Fruit fly (Drosophila melanogaster) whole organism, wandering third instar larva: ENCODE measurements around the gene Sid.

ENCODE experiments used
- Abd-B ChIP-seq: fragments of >200 bp; optimal IDR thresholded peaks from 2 replicates; lab custom pipeline; 2017; ENCODE audit warnings: missing biosample characterization, missing genetic modification characterization
- CG32264 ChIP-seq: fragments of 200-800 bp; sonication (Bioruptor generic); optimal IDR thresholded peaks from 2 replicates; lab custom pipeline; 2016; ENCODE audit warnings: missing biosample characterization, missing genetic modification characterization
- CrebA ChIP-seq: fragments of 200-800 bp; sonication (Bioruptor generic); optimal IDR thresholded peaks from 2 replicates; lab custom pipeline; 2016; ENCODE audit warnings: missing biosample characterization, mild to moderate bottlenecking, missing genetic modification characterization, borderline replicate concordance
- Dfd ChIP-seq: fragments of >200 bp; optimal IDR thresholded peaks from 2 replicates; lab custom pipeline; 2017; ENCODE audit warnings: missing biosample characterization, missing genetic modification characterization
- Dif ChIP-seq: fragments of 200-275, 200-300 bp; sonication (Bioruptor generic); optimal IDR thresholded peaks from 2 replicates; lab custom pipeline; 2018; ENCODE audit warnings: missing biosample characterization, missing genetic modification characterization; ENCODE audit not compliant: partially characterized antibody
- GATAd ChIP-seq: sonication (Bioruptor generic); optimal IDR thresholded peaks from 2 replicates; lab custom pipeline; 2016; ENCODE audit warnings: missing biosample characterization, missing genetic modification characterization
- HLH106 ChIP-seq: fragments of 200-800 bp; optimal IDR thresholded peaks from 3 replicates; lab custom pipeline; 2019; ENCODE audit warnings: missing biosample characterization, mild to moderate bottlenecking, missing genetic modification characterization, moderate library complexity
- Hnf4 ChIP-seq: fragments of 200-800 bp; sonication (Bioruptor generic); optimal IDR thresholded peaks from 2 replicates; lab custom pipeline; 2016; ENCODE audit warnings: missing biosample characterization, mild to moderate bottlenecking, missing genetic modification characterization
- Hr83 ChIP-seq: fragments of 200-300 bp; sonication (Bioruptor generic); optimal IDR thresholded peaks from 2 replicates; lab custom pipeline; 2016; ENCODE audit warnings: missing biosample characterization, mild to moderate bottlenecking, missing genetic modification characterization, moderate library complexity; ENCODE audit not compliant: poor library complexity, severe bottlenecking
- Jra ChIP-seq: sonication (Bioruptor generic); optimal IDR thresholded peaks from 2 replicates; lab custom pipeline; 2016; ENCODE audit warnings: missing biosample characterization, missing genetic modification characterization
- Mio ChIP-seq: sonication (Bioruptor generic); optimal IDR thresholded peaks from 2 replicates; lab custom pipeline; 2016; ENCODE audit warnings: missing biosample characterization, missing genetic modification characterization
- Myc ChIP-seq: fragments of >200 bp; optimal IDR thresholded peaks from 2 replicates; lab custom pipeline; 2017
- N ChIP-seq: fragments of >200 bp; optimal IDR thresholded peaks from 2 replicates; lab custom pipeline; 2018; ENCODE audit warnings: missing biosample characterization, missing external identifiers, missing genetic modification characterization
- OdsH ChIP-seq: fragments of 200-800 bp; sonication (Bioruptor generic); optimal IDR thresholded peaks from 2 replicates; lab custom pipeline; 2016; ENCODE audit warnings: missing biosample characterization, mild to moderate bottlenecking, missing genetic modification characterization
- Rel ChIP-seq, 2 experiments: fragments of 200-800 bp; sonication (Bioruptor generic) in 1 of 2; optimal IDR thresholded peaks; 2 replicates in 1 of 2; 3 replicates in 1 of 2; lab custom pipeline; 2016 to 2019; ENCODE audit warnings: mild to moderate bottlenecking in 2 of 2, missing biosample characterization in 2 of 2, missing genetic modification characterization in 2 of 2, moderate library complexity in 1 of 2
- Vsx2 ChIP-seq: fragments of 200-300, 225-300 bp; sonication (Bioruptor generic); optimal IDR thresholded peaks from 2 replicates; lab custom pipeline; 2018; ENCODE audit warnings: missing biosample characterization, missing genetic modification characterization; ENCODE audit not compliant: partially characterized antibody
- dl ChIP-seq, 2 experiments: fragments of 175-275, 200-275 bp in 1 of 2; fragments of 200-275 bp in 1 of 2; sonication (Bioruptor generic); optimal IDR thresholded peaks; lab custom pipeline; 2018; ENCODE audit warnings: mild to moderate bottlenecking in 2 of 2, missing biosample characterization in 2 of 2, missing genetic modification characterization in 2 of 2, moderate library complexity in 2 of 2; ENCODE audit not compliant: partially characterized antibody in 2 of 2, insufficient read depth in 1 of 2
- ey ChIP-seq: fragments of 200-800 bp; sonication (Bioruptor generic); optimal IDR thresholded peaks from 2 replicates; lab custom pipeline; 2016; ENCODE audit warnings: missing biosample characterization, missing genetic modification characterization
- foxo ChIP-seq, 2 experiments: fragments of 200-800 bp; sonication (Bioruptor generic); optimal IDR thresholded peaks; 2 replicates in 1 of 2; 3 replicates in 1 of 2; lab custom pipeline; 2016 to 2017; ENCODE audit warnings: missing biosample characterization in 2 of 2, missing genetic modification characterization in 2 of 2
- fru ChIP-seq: fragments of 200-800 bp; sonication (Bioruptor generic); optimal IDR thresholded peaks from 3 replicates; lab custom pipeline; 2016; ENCODE audit warnings: missing biosample characterization, mild to moderate bottlenecking, missing genetic modification characterization
- h ChIP-seq: fragments of 200-800 bp; sonication (Bioruptor generic); optimal IDR thresholded peaks from 3 replicates; lab custom pipeline; 2016; ENCODE audit warnings: missing biosample characterization, mild to moderate bottlenecking, missing genetic modification characterization
- lola ChIP-seq: fragments of >200 bp; optimal IDR thresholded peaks from 2 replicates; lab custom pipeline; 2017; ENCODE audit warnings: missing biosample characterization, missing genetic modification characterization
- pan ChIP-seq: fragments of >200 bp; optimal IDR thresholded peaks from 2 replicates; lab custom pipeline; 2017
- psq ChIP-seq: fragments of 200-800 bp; sonication (Bioruptor generic); optimal IDR thresholded peaks from 3 replicates; lab custom pipeline; 2017; ENCODE audit warnings: missing biosample characterization, mild to moderate bottlenecking, missing genetic modification characterization, moderate library complexity
- rgr ChIP-seq: fragments of 200-800 bp; sonication (Bioruptor generic); optimal IDR thresholded peaks from 3 replicates; lab custom pipeline; 2016; ENCODE audit warnings: missing biosample characterization, mild to moderate bottlenecking, missing genetic modification characterization
- sage ChIP-seq: fragments of 200-800 bp; sonication (Bioruptor generic); optimal IDR thresholded peaks from 2 replicates; lab custom pipeline; 2016; ENCODE audit warnings: missing biosample characterization, mild to moderate bottlenecking, missing genetic modification characterization
- sv ChIP-seq: fragments of 200-800 bp; sonication (Bioruptor generic); optimal IDR thresholded peaks from 3 replicates; lab custom pipeline; 2016; ENCODE audit warnings: missing biosample characterization, missing genetic modification characterization
- usp ChIP-seq: fragments of >200 bp; optimal IDR thresholded peaks from 2 replicates; lab custom pipeline; 2017; ENCODE audit warnings: missing biosample characterization, missing genetic modification characterization
- woc ChIP-seq: sonication (Bioruptor generic); optimal IDR thresholded peaks from 2 replicates; lab custom pipeline; 2016; ENCODE audit warnings: missing biosample characterization, mild to moderate bottlenecking, missing genetic modification characterization

Sid gene

dm6 chr3R:28634261-28634980, 36.1 kb upstream of the Sid start:
- no peak for TF ChIP-seq usp (GFP tag; lab: Kevin White, UChicago)
- peak; percentile 95 for TF ChIP-seq psq (GFP tag; lab: Kevin White, UChicago)
- TF ChIP-seq fru (GFP tag; lab: Kevin White, UChicago), result peak; percentile 84
- TF ChIP-seq, all 38 proteins: peak for 2

DNA sequence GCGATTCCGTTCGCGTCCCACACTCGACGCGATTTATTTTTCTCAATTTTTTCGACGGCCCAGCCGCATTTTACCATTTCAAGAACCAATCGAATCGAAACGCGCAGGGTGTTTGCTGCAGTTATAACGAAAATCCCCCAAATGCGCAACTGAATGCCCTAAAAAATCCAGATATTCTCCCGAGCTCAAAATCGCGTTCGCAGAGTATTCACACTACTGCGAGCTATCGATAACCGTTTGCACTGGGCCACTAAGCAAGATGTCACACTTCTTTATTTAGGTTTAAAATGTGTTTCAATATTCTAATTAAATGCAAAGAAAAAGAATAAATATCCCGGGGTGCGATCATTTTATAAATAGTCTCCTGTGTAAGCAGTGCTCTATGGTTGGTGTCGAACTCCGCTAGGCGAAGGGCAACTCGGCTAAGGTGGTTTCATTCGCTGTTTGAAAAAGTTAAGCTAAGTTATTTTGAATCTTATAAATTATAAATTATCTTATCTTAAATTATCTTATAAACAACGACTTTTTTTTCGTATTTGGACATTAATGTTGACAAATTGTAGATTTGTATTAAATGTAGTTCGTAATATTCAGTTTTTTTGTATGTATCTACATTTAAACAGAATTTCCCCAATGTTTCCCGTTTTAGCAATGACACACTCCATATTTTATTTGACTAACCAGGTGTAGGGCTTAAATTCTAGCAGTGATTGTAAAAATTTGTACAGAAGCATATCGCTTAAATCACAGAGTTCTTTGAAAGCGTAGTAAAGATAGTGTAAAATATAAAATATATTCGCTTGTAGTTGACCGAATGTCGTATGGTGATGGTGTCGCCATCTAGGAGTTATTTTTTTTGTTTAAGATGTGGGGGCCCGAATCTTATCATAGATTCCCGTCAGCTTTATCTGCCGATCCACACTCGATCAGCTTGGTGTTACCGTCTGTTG, 35.2 kb upstream of the Sid start, which contains the start of gene CG10011:
Gene CG10011 (minus strand): TSS at position 119 of the 950 bp plus-strand sequence.
- TF ChIP-seq Myc (lab: Kevin White, UChicago) (peak; percentile 24), Abd-B (GFP tag; lab: Kevin White, UChicago) (no peak), rgr (GFP tag; lab: Kevin White, UChicago) (peak; percentile 13), foxo (GFP tag; optimal IDR thresholded peaks at IDR 0.05; lab: Kevin White, UChicago) (peak in 1 of 2 experiments; percentile 6), Jra (no peak), psq (GFP tag; lab: Kevin White, UChicago) (peak; percentile 77), h (GFP tag; lab: Kevin White, UChicago) (peak; percentile 11), ey (GFP tag; lab: Kevin White, UChicago) (no peak), lola (no peak), Rel (GFP tag; optimal IDR thresholded peaks at IDR 0.05; lab: Kevin White, UChicago) (no peak), Rel (tag; optimal IDR thresholded peaks at IDR 0.05; lab: Kevin White, UChicago) (peak; percentile 99), sage (GFP tag; lab: Kevin White, UChicago) (no peak), fru (GFP tag; lab: Kevin White, UChicago) (no peak)

dm6 chr3R:28636111-28636510, 34.4 kb upstream of the Sid start, which contains the start of gene CG9988:
CG9988 (plus strand) TSS chr3R:28636411.
- TF ChIP-seq OdsH (GFP tag; lab: Kevin White, UChicago) (no peak), woc (GFP tag; lab: Kevin White, UChicago) (no peak), sage (GFP tag; lab: Kevin White, UChicago) (no peak), Mio (GFP tag; lab: Kevin White, UChicago) (no peak), CG32264 (GFP tag; lab: Kevin White, UChicago) (no peak), HLH106 (no peak), h (GFP tag; lab: Kevin White, UChicago) (no peak), GATAd (GFP tag; lab: Kevin White, UChicago) (no peak), Hnf4 (GFP tag; lab: Kevin White, UChicago) (no peak), lola (no peak), rgr (GFP tag; lab: Kevin White, UChicago) (no peak), dl (GFP tag; optimal IDR thresholded peaks at IDR 0.05; lab: Kevin White, UChicago; ENCODE audit: insufficient read depth in 1 of 2, partially characterized antibody in 2 of 2) (no peak), CrebA (GFP tag; lab: Kevin White, UChicago) (no peak), Jra (no peak), Rel (GFP tag; optimal IDR thresholded peaks at IDR 0.05; lab: Kevin White, UChicago) (no peak), Rel (tag; optimal IDR thresholded peaks at IDR 0.05; lab: Kevin White, UChicago) (no peak), usp (GFP tag; lab: Kevin White, UChicago) (no peak), N (GFP tag; lab: Kevin White, UChicago) (no peak), Dif (GFP tag; lab: Kevin White, UChicago) (no peak), Dfd (GFP tag; lab: Kevin White, UChicago) (no peak)

DNA sequence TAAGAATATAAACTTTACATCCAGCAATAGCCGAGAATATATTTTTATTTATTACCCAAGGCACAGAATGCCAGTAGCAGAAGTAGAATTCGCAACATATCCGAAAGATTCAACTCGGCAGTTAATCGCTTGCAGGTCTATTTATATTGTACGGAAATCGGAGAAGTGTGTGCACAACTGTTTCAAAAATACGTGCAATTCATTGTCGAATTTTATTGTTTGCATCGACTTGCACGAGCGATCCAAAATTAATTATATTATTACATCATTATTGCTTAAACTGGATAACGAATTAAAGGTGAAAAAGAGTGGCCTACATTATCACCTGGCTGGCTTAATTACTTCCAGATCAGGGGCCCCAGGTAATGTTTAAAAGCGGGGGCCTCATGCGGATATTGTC, 27.7 kb upstream of the Sid start, which contains the start of gene CG14062:
Gene CG14062 (minus strand): TSS at position 101 of the 400 bp plus-strand sequence.
- TF ChIP-seq pan (no peak), psq (GFP tag; lab: Kevin White, UChicago) (no peak)

DNA sequence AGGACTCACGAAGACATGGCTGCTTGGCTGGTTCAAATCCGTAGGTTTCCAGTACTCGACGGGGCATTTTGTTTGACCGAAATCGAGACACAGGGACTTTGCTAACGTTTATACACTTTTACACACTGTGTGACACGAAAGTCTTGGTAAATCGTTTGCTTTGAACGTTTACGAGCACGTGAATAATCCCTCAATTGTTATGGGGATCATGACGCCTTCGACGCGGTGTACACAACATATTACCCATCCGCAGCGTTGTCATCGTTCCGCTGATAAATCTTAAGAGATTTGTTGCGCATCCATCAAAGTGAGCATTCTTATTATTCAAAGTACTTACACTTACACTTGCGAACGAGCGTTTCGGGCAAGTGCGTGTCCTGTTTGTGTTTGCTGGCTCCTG, 20.1 kb upstream of the Sid start, which contains the start of gene CG31050:
Gene CG31050 (minus strand): TSS at position 101 of the 400 bp plus-strand sequence.
- no peak for TF ChIP-seq Vsx2 (GFP tag; lab: Kevin White, UChicago)
- TF ChIP-seq Hr83 (GFP tag; lab: Kevin White, UChicago), result no peak
- no peak for TF ChIP-seq ey (GFP tag; lab: Kevin White, UChicago)
- TF ChIP-seq sv (GFP tag; lab: Kevin White, UChicago), result no peak
- TF ChIP-seq GATAd (GFP tag; lab: Kevin White, UChicago), result no peak
